Fruit fly (Drosophila melanogaster) whole organism, embryonic: ENCODE results near the gene kdn.

Source experiments
- ATbp ChIP-seq: fragments of 200-800 bp; sonication (Bioruptor generic); optimal IDR thresholded peaks from 2 replicates; lab custom pipeline; 2017; ENCODE audit warnings: missing biosample characterization, mild to moderate bottlenecking, missing genetic modification characterization, missing genetic modification reagents
- Adf1 ChIP-seq: fragments of 200-800 bp; sonication (Bioruptor generic); IDR thresholded peaks from 2 replicates; pipeline ENCODE4 v1.3.6; 2022; ENCODE audit warnings: missing biosample characterization, missing genetic modification characterization
- Atf3 ChIP-seq: fragments of 200-800 bp; sonication (Bioruptor generic); optimal IDR thresholded peaks from 3 replicates; lab custom pipeline; 2016; ENCODE audit warnings: missing biosample characterization, missing genetic modification characterization
- Atf6 ChIP-seq: fragments of 200-800 bp; sonication (Bioruptor generic); IDR thresholded peaks from 2 replicates; pipeline ENCODE4 v1.3.6; 2022; ENCODE audit warnings: missing biosample characterization, missing genetic modification characterization
- CG10959 ChIP-seq: fragments of 200-800 bp; sonication (Bioruptor generic); IDR thresholded peaks from 2 replicates; pipeline ENCODE4 v1.3.6; 2022; ENCODE audit warnings: missing biosample characterization, missing genetic modification characterization
- CG12236 ChIP-seq: fragments of 200-800 bp; sonication (Bioruptor generic); optimal IDR thresholded peaks from 2 replicates; lab custom pipeline; 2016; ENCODE audit warnings: missing biosample characterization, missing genetic modification characterization
- CG12659 ChIP-seq: fragments of 200-800 bp; sonication (Bioruptor generic); optimal IDR thresholded peaks from 3 replicates; lab custom pipeline; 2017; ENCODE audit warnings: mild to moderate bottlenecking, missing biosample characterization, missing genetic modification reagents, missing genetic modification characterization
- CG12942 ChIP-seq: fragments of 200-800 bp; sonication (Bioruptor generic); optimal IDR thresholded peaks from 3 replicates; lab custom pipeline; 2016; ENCODE audit warnings: missing biosample characterization, missing genetic modification characterization
- CG13894 ChIP-seq: fragments of 200-800 bp; sonication (Bioruptor generic); optimal IDR thresholded peaks from 3 replicates; lab custom pipeline; 2018; ENCODE audit warnings: missing biosample characterization, mild to moderate bottlenecking, missing genetic modification characterization, moderate library complexity
- CG14050 ChIP-seq: fragments of 200-800 bp; sonication (Bioruptor generic); IDR thresholded peaks from 3 replicates; pipeline ENCODE4 v1.3.6; 2022; ENCODE audit warnings: missing biosample characterization, missing genetic modification characterization
- CG17328 ChIP-seq: fragments of 200-800 bp; sonication (Bioruptor generic); IDR thresholded peaks from 2 replicates; pipeline ENCODE4 v1.3.6; 2022; ENCODE audit warnings: missing biosample characterization, missing genetic modification characterization
- CG2129 ChIP-seq: fragments of 200-800 bp; sonication (Bioruptor generic); IDR thresholded peaks from 2 replicates; pipeline ENCODE4 v1.3.6; 2022; ENCODE audit warnings: missing biosample characterization, missing genetic modification characterization; ENCODE audit not compliant: partially characterized antibody
- CG30020 ChIP-seq: fragments of 200-800 bp; optimal IDR thresholded peaks from 2 replicates; lab custom pipeline; 2019; ENCODE audit warnings: missing biosample characterization, mild to moderate bottlenecking, missing genetic modification characterization, moderate library complexity
- CG3838 ChIP-seq: fragments of 200-800 bp; sonication (Bioruptor generic); optimal IDR thresholded peaks from 3 replicates; lab custom pipeline; 2016; ENCODE audit warnings: missing biosample characterization, missing genetic modification characterization
- CG43689 ChIP-seq: fragments of 200-800 bp; sonication (Bioruptor generic); IDR thresholded peaks from 2 replicates; pipeline ENCODE4 v1.3.6; 2022; ENCODE audit warnings: missing biosample characterization, missing genetic modification characterization
- CG6254 ChIP-seq: fragments of 200-800 bp; sonication (Bioruptor generic); optimal IDR thresholded peaks from 3 replicates; lab custom pipeline; 2017; ENCODE audit warnings: mild to moderate bottlenecking, missing biosample characterization, missing genetic modification reagents, missing genetic modification characterization
- CG7357 ChIP-seq: fragments of 200-800 bp; sonication (Bioruptor generic); IDR thresholded peaks from 3 replicates; pipeline ENCODE4 v1.3.6; 2022; ENCODE audit warnings: missing biosample characterization, missing genetic modification characterization
- CG8089 ChIP-seq: fragments of 200-800 bp; sonication (Bioruptor generic); optimal IDR thresholded peaks from 3 replicates; lab custom pipeline; 2016; ENCODE audit warnings: missing biosample characterization, missing genetic modification characterization
- CG8765 ChIP-seq: fragments of 200-800 bp; sonication (Bioruptor generic); IDR thresholded peaks from 2 replicates; pipeline ENCODE4 v1.3.6; 2022; ENCODE audit warnings: missing biosample characterization, missing genetic modification characterization
- CG9797 ChIP-seq: fragments of 200-800 bp; sonication (Bioruptor generic); optimal IDR thresholded peaks from 3 replicates; lab custom pipeline; 2018; ENCODE audit warnings: missing biosample characterization, mild to moderate bottlenecking, missing genetic modification characterization
- CG9876 ChIP-seq: fragments of 200-800 bp; sonication (Bioruptor generic); optimal IDR thresholded peaks from 2 replicates; lab custom pipeline; 2016; ENCODE audit warnings: missing biosample characterization, missing genetic modification characterization
- CoRest ChIP-seq: fragments of 200-800 bp; sonication (Bioruptor generic); optimal IDR thresholded peaks from 3 replicates; lab custom pipeline; 2018; ENCODE audit warnings: missing biosample characterization, mild to moderate bottlenecking, missing genetic modification characterization, moderate library complexity
- Fer1 ChIP-seq: fragments of 200-800 bp; sonication (Bioruptor generic); optimal IDR thresholded peaks from 2 replicates; lab custom pipeline; 2017; ENCODE audit warnings: missing biosample characterization, mild to moderate bottlenecking, missing genetic modification characterization
- GATAe ChIP-seq: fragments of 200-800 bp; sonication (Bioruptor generic); conservative IDR thresholded peaks from 2 replicates; pipeline ENCODE4 v1.3.6; 2022; ENCODE audit warnings: missing biosample characterization, missing genetic modification characterization
- Hey ChIP-seq: fragments of 200-800 bp; sonication (Bioruptor generic); optimal IDR thresholded peaks from 3 replicates; lab custom pipeline; 2018; ENCODE audit warnings: missing biosample characterization, mild to moderate bottlenecking, missing genetic modification characterization
- Lhr ChIP-seq: fragments of 200-800 bp; sonication (Bioruptor generic); optimal IDR thresholded peaks from 3 replicates; lab custom pipeline; 2017; ENCODE audit warnings: mild to moderate bottlenecking, missing biosample characterization, missing genetic modification reagents, missing genetic modification characterization
- MBD-R2 ChIP-seq: fragments of 200-800 bp; sonication (Bioruptor generic); IDR thresholded peaks from 2 replicates; pipeline ENCODE4 v1.3.6; 2022; ENCODE audit warnings: missing biosample characterization, missing genetic modification characterization
- NFAT ChIP-seq: fragments of 200-800 bp; sonication (Bioruptor generic); IDR thresholded peaks from 2 replicates; pipeline ENCODE4 v1.3.6; 2022; ENCODE audit warnings: missing biosample characterization, missing genetic modification characterization
- Six4 ChIP-seq: fragments of 200-800 bp; sonication (Bioruptor generic); optimal IDR thresholded peaks from 2 replicates; lab custom pipeline; 2016; ENCODE audit warnings: missing biosample characterization, missing genetic modification characterization
- Spps ChIP-seq: fragments of 200-800 bp; sonication (Bioruptor generic); optimal IDR thresholded peaks from 2 replicates; lab custom pipeline; 2018; ENCODE audit warnings: missing biosample characterization, mild to moderate bottlenecking, missing genetic modification characterization
- TFAM ChIP-seq: fragments of 200-800 bp; sonication (Bioruptor generic); optimal IDR thresholded peaks from 2 replicates; lab custom pipeline; 2017; ENCODE audit warnings: missing biosample characterization, missing genetic modification characterization, inconsistent platforms
- YL-1 ChIP-seq: fragments of 200-800 bp; sonication (Bioruptor generic); optimal IDR thresholded peaks from 3 replicates; lab custom pipeline; 2017; ENCODE audit warnings: missing biosample characterization, mild to moderate bottlenecking, missing genetic modification characterization
- bab2 ChIP-seq: fragments of 200-800 bp; sonication (Bioruptor generic); optimal IDR thresholded peaks from 2 replicates; lab custom pipeline; 2016; ENCODE audit warnings: missing biosample characterization, missing genetic modification characterization
- bowl ChIP-seq: fragments of 200-800 bp; sonication (Bioruptor generic); IDR thresholded peaks from 2 replicates; pipeline ENCODE4 v1.3.6; 2022; ENCODE audit warnings: missing biosample characterization, missing genetic modification characterization
- ci ChIP-seq: fragments of 200-800 bp; sonication (Bioruptor generic); IDR thresholded peaks from 3 replicates; pipeline ENCODE4 v1.3.6; 2022; ENCODE audit warnings: missing biosample characterization, missing genetic modification characterization
- ham ChIP-seq: fragments of 200-800 bp; sonication (Bioruptor generic); IDR thresholded peaks from 2 replicates; pipeline ENCODE4 v1.3.6; 2022; ENCODE audit warnings: missing biosample characterization, missing genetic modification characterization
- hb ChIP-seq: fragments of 200-800 bp; sonication (Bioruptor generic); IDR thresholded peaks from 3 replicates; pipeline ENCODE4 v1.3.6; 2022; ENCODE audit warnings: missing biosample characterization, missing genetic modification characterization; ENCODE audit not compliant: partially characterized antibody
- hbn ChIP-seq: fragments of 200-800 bp; sonication (Bioruptor generic); IDR thresholded peaks from 2 replicates; pipeline ENCODE4 v1.3.6; 2022; ENCODE audit warnings: missing biosample characterization, missing genetic modification characterization; ENCODE audit not compliant: partially characterized antibody
- ind ChIP-seq: fragments of 200-800 bp; sonication (Bioruptor generic); optimal IDR thresholded peaks from 3 replicates; lab custom pipeline; 2016; ENCODE audit warnings: missing biosample characterization, missing genetic modification characterization
- jing ChIP-seq: fragments of 200-800 bp; sonication (Bioruptor generic); optimal IDR thresholded peaks from 2 replicates; lab custom pipeline; 2018; ENCODE audit warnings: missing biosample characterization, mild to moderate bottlenecking, missing genetic modification characterization
- odd ChIP-seq: fragments of 200-800 bp; sonication (Bioruptor generic); optimal IDR thresholded peaks from 2 replicates; lab custom pipeline; 2017; ENCODE audit warnings: missing biosample characterization, mild to moderate bottlenecking, missing genetic modification characterization
- pum ChIP-seq: fragments of 200-800 bp; sonication (Bioruptor generic); optimal IDR thresholded peaks from 2 replicates; lab custom pipeline; 2016; ENCODE audit warnings: missing biosample characterization, missing genetic modification characterization
- ranshi ChIP-seq: fragments of 200-800 bp; sonication (Bioruptor generic); IDR thresholded peaks from 2 replicates; pipeline ENCODE4 v1.3.6; 2022; ENCODE audit warnings: missing biosample characterization, missing genetic modification characterization
- sima ChIP-seq: fragments of 200-800 bp; sonication (Bioruptor generic); optimal IDR thresholded peaks from 2 replicates; lab custom pipeline; 2016; ENCODE audit warnings: missing biosample characterization, missing genetic modification characterization
- slbo ChIP-seq: fragments of 200-800 bp; sonication (Bioruptor generic); IDR thresholded peaks from 2 replicates; pipeline ENCODE4 v1.3.6; 2022; ENCODE audit warnings: missing biosample characterization, missing genetic modification characterization
- sna ChIP-seq: fragments of 200-800 bp; sonication (Bioruptor generic); IDR thresholded peaks from 2 replicates; pipeline ENCODE4 v1.3.6; 2022; ENCODE audit warnings: missing biosample characterization, missing genetic modification characterization; ENCODE audit not compliant: partially characterized antibody
- ssp ChIP-seq: fragments of 200-800 bp; sonication (Bioruptor generic); IDR thresholded peaks from 2 replicates; pipeline ENCODE4 v1.3.6; 2022; ENCODE audit warnings: missing biosample characterization, missing genetic modification characterization
- tgo ChIP-seq: fragments of 200-800 bp; sonication (Bioruptor generic); IDR thresholded peaks from 3 replicates; pipeline ENCODE4 v1.3.6; 2022; ENCODE audit warnings: missing biosample characterization, missing genetic modification characterization
- unpg ChIP-seq: fragments of 200-800 bp; sonication (Bioruptor generic); optimal IDR thresholded peaks from 3 replicates; lab custom pipeline; 2018; ENCODE audit warnings: missing biosample characterization, mild to moderate bottlenecking, missing genetic modification characterization, moderate library complexity
- z ChIP-seq: fragments of 200-800 bp; sonication (Bioruptor generic); IDR thresholded peaks from 3 replicates; pipeline ENCODE4 v1.3.6; 2022; ENCODE audit warnings: missing biosample characterization, missing genetic modification characterization

kdn gene

DNA sequence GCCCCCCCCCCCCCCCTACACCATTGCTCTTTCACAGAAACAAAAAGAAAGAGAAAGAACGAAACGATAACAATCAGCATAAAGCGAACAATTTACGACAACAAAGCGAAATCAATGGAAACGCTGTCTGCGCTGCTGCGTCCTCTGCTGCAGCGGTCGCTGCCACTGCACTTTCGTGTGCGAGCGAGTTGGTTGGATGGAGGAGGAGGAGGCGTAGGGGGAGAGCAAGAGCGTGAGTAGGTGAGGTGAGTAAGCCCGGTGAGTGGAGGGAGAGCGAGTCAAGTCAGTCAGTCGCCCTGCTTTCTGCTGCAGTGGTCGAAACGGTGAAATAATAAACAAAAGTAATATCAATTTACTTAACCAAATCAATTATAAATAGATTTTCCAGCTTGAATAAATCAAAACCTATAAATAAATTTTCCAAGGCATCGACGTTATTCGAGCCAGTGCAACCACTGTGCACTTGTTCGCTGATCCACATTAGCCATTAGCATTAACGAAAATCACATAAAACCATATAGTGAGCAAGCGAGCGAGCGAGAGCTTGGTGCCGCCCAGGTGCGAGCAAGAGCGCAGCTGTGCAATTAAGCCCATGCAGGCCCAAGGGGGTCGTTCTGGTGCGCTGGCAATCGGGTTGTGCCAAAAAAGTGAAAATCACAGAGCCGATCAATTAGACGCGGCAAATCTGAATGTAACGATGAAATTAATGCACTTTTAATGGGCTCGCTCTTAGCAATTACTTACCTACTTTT, 6.5 kb upstream of the kdn start (continued):
- TF ChIP-seq ssp (GFP tag; lab: Robert Waterston, UW) (peak; percentile 41; the same call in 1 of the 2 replicates), slbo (GFP tag; lab: Robert Waterston, UW) (0 out of 2 replicates have a peak, but pooled peaks have one; percentile 7), ind (no peak), CG3838 (GFP tag; lab: Kevin White, UChicago) (no peak), Atf3 (no peak), CG12659 (GFP tag; lab: Kevin White, UChicago) (no peak), CG7357 (no peak), CG6254 (GFP tag; lab: Kevin White, UChicago) (peak; percentile 45), NFAT (GFP tag; lab: Robert Waterston, UW) (no peak; the same call in 1 of the 2 replicates), Fer1 (GFP tag; lab: Kevin White, UChicago) (no peak), TFAM (no peak), CG9876 (GFP tag; lab: Kevin White, UChicago) (no peak), YL-1 (GFP tag; lab: Kevin White, UChicago) (no peak), ci (GFP tag; lab: Robert Waterston, UW) (peak; percentile 91), odd (GFP tag; lab: Kevin White, UChicago) (no peak), MBD-R2 (GFP tag; lab: Robert Waterston, UW) (no peak), unpg (GFP tag; lab: Kevin White, UChicago) (peak; percentile 10), CG12236 (GFP tag; lab: Kevin White, UChicago) (no peak), CG13894 (tag; lab: Kevin White, UChicago) (no peak), CG43689 (GFP tag; lab: Robert Waterston, UW) (no peak), hb (GFP tag; lab: Robert Waterston, UW) (no peak), sna (GFP tag; lab: Robert Waterston, UW) (0 out of 2 replicates have a peak, but pooled peaks have one; percentile 23), GATAe (GFP tag; lab: Robert Waterston, UW) (no peak), pum (GFP tag; lab: Kevin White, UChicago) (no peak), CG9797 (GFP tag; lab: Kevin White, UChicago) (no peak), CG30020 (tag; lab: Kevin White, UChicago) (no peak), z (GFP tag; lab: Robert Waterston, UW) (0 out of 3 replicates have a peak, but pooled peaks have one; percentile 14), sima (GFP tag; lab: Kevin White, UChicago) (no peak), CG10959 (GFP tag; lab: Robert Waterston, UW) (no peak), ranshi (GFP tag; lab: Robert Waterston, UW) (peak; percentile 55; the same call in 1 of the 2 replicates), ham (GFP tag; lab: Robert Waterston, UW) (no peak), Six4 (GFP tag; lab: Kevin White, UChicago) (no peak), CG14050 (GFP tag; lab: Robert Waterston, UW) (peak; percentile 48; the same call in 1 of the 3 replicates), CG17328 (peak; percentile 59), hbn (GFP tag; lab: Robert Waterston, UW) (no peak), Atf6 (GFP tag; lab: Robert Waterston, UW) (peak; percentile 40; the same call in 1 of the 2 replicates), Hey (tag; lab: Kevin White, UChicago) (no peak), CG2129 (GFP tag; lab: Robert Waterston, UW) (no peak), jing (GFP tag; lab: Kevin White, UChicago) (no peak), Lhr (no peak), Adf1 (GFP tag; lab: Robert Waterston, UW) (no peak; the same call in 1 of the 2 replicates), ATbp (GFP tag; lab: Kevin White, UChicago) (peak; percentile 69), bowl (GFP tag; lab: Robert Waterston, UW) (peak; percentile 58; the same call in 1 of the 2 replicates), Spps (tag; lab: Kevin White, UChicago) (no peak), CG12942 (GFP tag; lab: Kevin White, UChicago) (no peak), CG8765 (GFP tag; lab: Robert Waterston, UW) (no peak), bab2 (GFP tag; lab: Kevin White, UChicago) (peak; percentile 14), CG8089 (GFP tag; lab: Kevin White, UChicago) (peak; percentile 9), CoRest (peak; percentile 1), tgo (GFP tag; lab: Robert Waterston, UW) (peak; percentile 50; the same call in 1 of the 3 replicates)
